Fruit fly (Drosophila melanogaster): ENCODE measurements around the gene Tmep.

Gene Tmep

dm6 chr3L:1548345-1548970 lies 20.5 kb upstream of the Tmep start:
- TF ChIP-seq cic (GFP tag; optimal IDR thresholded peaks at IDR 0.05), result peak; percentile 94
- peak; percentile 17 for TF ChIP-seq Crg-1 (GFP tag; optimal IDR thresholded peaks at IDR 0.05)
- peak; percentile 6 for TF ChIP-seq ovo (GFP tag; optimal IDR thresholded peaks at IDR 0.05)
- peak; percentile 82 for TF ChIP-seq CG5204 (GFP tag; optimal IDR thresholded peaks at IDR 0.05)
- TF ChIP-seq kay (GFP tag; ENCODE audit: borderline replicate concordance), result peak; percentile 97
- peak; percentile 92 for TF ChIP-seq CG12768 (GFP tag; optimal IDR thresholded peaks at IDR 0.05)
- TF ChIP-seq CG14711 (tag; optimal IDR thresholded peaks at IDR 0.05), result peak; percentile 50
- TF ChIP-seq Mnt (GFP tag; optimal IDR thresholded peaks at IDR 0.05), result peak; percentile 31
- TF ChIP-seq CG7045 (GFP tag; optimal IDR thresholded peaks at IDR 0.05), result peak; percentile 76
- peak; percentile 63 for TF ChIP-seq Hr96 (GFP tag; optimal IDR thresholded peaks at IDR 0.05)
- TF ChIP-seq CG1620 (GFP tag; optimal IDR thresholded peaks at IDR 0.05), result no peak
- TF ChIP-seq CG33017 (tag; optimal IDR thresholded peaks at IDR 0.05), result peak; percentile 82
- peak; percentile 78 for TF ChIP-seq toe (GFP tag; optimal IDR thresholded peaks at IDR 0.05)
- no peak for TF ChIP-seq Clk (GFP tag; optimal IDR thresholded peaks at IDR 0.05)
- TF ChIP-seq bab1 (GFP tag; optimal IDR thresholded peaks at IDR 0.05), result peak; percentile 70
- TF ChIP-seq tj (GFP tag; optimal IDR thresholded peaks at IDR 0.05), result peak; percentile 47
- TF ChIP-seq pad (GFP tag; optimal IDR thresholded peaks at IDR 0.05), result peak; percentile 55
- peak; percentile 75 for TF ChIP-seq CG7101 (tag; optimal IDR thresholded peaks at IDR 0.05)
- TF ChIP-seq CG11617 (GFP tag; optimal IDR thresholded peaks at IDR 0.05), result peak; percentile 80
- no peak for TF ChIP-seq cnc (optimal IDR thresholded peaks at IDR 0.05)

- TF ChIP-seq CG11617 (GFP tag; optimal IDR thresholded peaks at IDR 0.05) (no peak), CG5204 (GFP tag; optimal IDR thresholded peaks at IDR 0.05) (no peak)
Observed at dm6 chr3L:1549148-1549547, 19.8 kb upstream of the Tmep start.

dm6 chr3L:1549634-1550071 lies 19.3 kb upstream of the Tmep start:
- peak; percentile 28 for TF ChIP-seq CG11617 (GFP tag; optimal IDR thresholded peaks at IDR 0.05)
- peak; percentile 19 for TF ChIP-seq CG12768 (GFP tag; optimal IDR thresholded peaks at IDR 0.05)
- TF ChIP-seq Crg-1 (GFP tag; optimal IDR thresholded peaks at IDR 0.05), result no peak
- peak; percentile 91 for TF ChIP-seq Mnt (GFP tag; optimal IDR thresholded peaks at IDR 0.05)
- peak; percentile 61 for TF ChIP-seq cic (GFP tag; optimal IDR thresholded peaks at IDR 0.05)
- TF ChIP-seq CG7045 (GFP tag; optimal IDR thresholded peaks at IDR 0.05), result no peak
- TF ChIP-seq tj (GFP tag; optimal IDR thresholded peaks at IDR 0.05), result no peak

- no peak for TF ChIP-seq Crg-1 (GFP tag; optimal IDR thresholded peaks at IDR 0.05)
Observed at dm6 chr3L:1550914-1551313, 18.1 kb upstream of the Tmep start.

dm6 chr3L:1553193-1553592 lies 15.8 kb upstream of the Tmep start, which contains the start of gene Pcyt2:
TSS of gene Pcyt2 (plus strand) at chr3L:1553493.
- TF ChIP-seq Hr96 (GFP tag; optimal IDR thresholded peaks at IDR 0.05) (no peak), Clk (GFP tag; optimal IDR thresholded peaks at IDR 0.05) (no peak), CG7101 (tag; optimal IDR thresholded peaks at IDR 0.05) (no peak)

- TF ChIP-seq Hr96 (GFP tag; optimal IDR thresholded peaks at IDR 0.05) (peak; percentile 83), ovo (GFP tag; optimal IDR thresholded peaks at IDR 0.05) (peak; percentile 86), CG5204 (GFP tag; optimal IDR thresholded peaks at IDR 0.05) (no peak), tj (GFP tag; optimal IDR thresholded peaks at IDR 0.05) (peak; percentile 84), toe (GFP tag; optimal IDR thresholded peaks at IDR 0.05) (peak; percentile 94), Clk (GFP tag; optimal IDR thresholded peaks at IDR 0.05) (peak; percentile 93), bab1 (GFP tag; optimal IDR thresholded peaks at IDR 0.05) (peak; percentile 91), cic (GFP tag; optimal IDR thresholded peaks at IDR 0.05) (peak; percentile 66), cnc (optimal IDR thresholded peaks at IDR 0.05) (no peak), CG14711 (tag; optimal IDR thresholded peaks at IDR 0.05) (peak; percentile 83), CG33017 (tag; optimal IDR thresholded peaks at IDR 0.05) (peak; percentile 86), Mnt (GFP tag; optimal IDR thresholded peaks at IDR 0.05) (peak; percentile 92), Crg-1 (GFP tag; optimal IDR thresholded peaks at IDR 0.05) (peak; percentile 93), kay (GFP tag; ENCODE audit: borderline replicate concordance) (no peak), CG7045 (GFP tag; optimal IDR thresholded peaks at IDR 0.05) (peak; percentile 89), CG7101 (tag; optimal IDR thresholded peaks at IDR 0.05) (peak; percentile 93), pad (GFP tag; optimal IDR thresholded peaks at IDR 0.05) (peak; percentile 83), CG11617 (GFP tag; optimal IDR thresholded peaks at IDR 0.05) (peak; percentile 95), CG1620 (GFP tag; optimal IDR thresholded peaks at IDR 0.05) (peak; percentile 90), CG12768 (GFP tag; optimal IDR thresholded peaks at IDR 0.05) (peak; percentile 95)
Observed at dm6 chr3L:1558178-1558788, 10.7 kb upstream of the Tmep start, which contains the start of the genes Pex10 and CG12099. TSS of gene Pex10 (plus strand) at chr3L:1558228. TSS of gene CG12099 (minus strand) at chr3L:1558484.

dm6 chr3L:1565092-1565491 lies 3.9 kb upstream of the Tmep start, which contains the start of gene CG12003:
TSS of gene CG12003 (plus strand) at chr3L:1565392.
- TF ChIP-seq CG7045 (GFP tag; optimal IDR thresholded peaks at IDR 0.05) (no peak), tj (GFP tag; optimal IDR thresholded peaks at IDR 0.05) (no peak), CG14711 (tag; optimal IDR thresholded peaks at IDR 0.05) (no peak), cic (GFP tag; optimal IDR thresholded peaks at IDR 0.05) (no peak), toe (GFP tag; optimal IDR thresholded peaks at IDR 0.05) (no peak), CG11617 (GFP tag; optimal IDR thresholded peaks at IDR 0.05) (no peak), kay (GFP tag; ENCODE audit: borderline replicate concordance) (no peak), CG7101 (tag; optimal IDR thresholded peaks at IDR 0.05) (no peak), CG5204 (GFP tag; optimal IDR thresholded peaks at IDR 0.05) (no peak)

Measured in whole organism, adult.